Fruit fly (Drosophila melanogaster) whole organism, embryonic: ENCODE data around the gene CG7183.

Source experiments
- Asciz ChIP-seq: fragments of 200-800 bp; sonication (Bioruptor generic); optimal IDR thresholded peaks from 2 replicates; lab custom pipeline; 2017; ENCODE audit warnings: missing biosample characterization, mild to moderate bottlenecking, missing genetic modification characterization, missing genetic modification reagents
- CG10209 ChIP-seq: fragments of 200-800 bp; sonication (Bioruptor generic); optimal IDR thresholded peaks from 3 replicates; lab custom pipeline; 2017; ENCODE audit warnings: missing biosample characterization, mild to moderate bottlenecking, missing genetic modification characterization, missing genetic modification reagents
- CG10267 ChIP-seq: fragments of 200-800 bp; sonication (Bioruptor generic); optimal IDR thresholded peaks from 2 replicates; lab custom pipeline; 2018; ENCODE audit warnings: missing biosample characterization, mild to moderate bottlenecking, missing genetic modification characterization, moderate library complexity
- CG12071 ChIP-seq: fragments of 200-800 bp; sonication (Bioruptor generic); optimal IDR thresholded peaks from 3 replicates; lab custom pipeline; 2018; ENCODE audit warnings: missing biosample characterization, mild to moderate bottlenecking, missing genetic modification characterization
- CG12219 ChIP-seq: fragments of 200-800 bp; sonication (Bioruptor generic); optimal IDR thresholded peaks from 3 replicates; lab custom pipeline; 2018; ENCODE audit warnings: missing biosample characterization, mild to moderate bottlenecking, missing genetic modification characterization
- CG13624 ChIP-seq: fragments of 200-800 bp; sonication (Bioruptor generic); optimal IDR thresholded peaks from 2 replicates; lab custom pipeline; 2016; ENCODE audit warnings: missing biosample characterization, missing genetic modification characterization
- CG13775 ChIP-seq: fragments of 200-800 bp; sonication (Bioruptor generic); optimal IDR thresholded peaks from 3 replicates; lab custom pipeline; 2017; ENCODE audit warnings: missing biosample characterization, mild to moderate bottlenecking, missing genetic modification characterization
- CG14667 ChIP-seq: fragments of 200-800 bp; sonication (Bioruptor generic); IDR thresholded peaks from 2 replicates; pipeline ENCODE4 v1.3.6; 2022; ENCODE audit warnings: missing biosample characterization, missing genetic modification characterization
- CG15601 ChIP-seq: fragments of 200-800 bp; sonication (Bioruptor generic); optimal IDR thresholded peaks from 3 replicates; lab custom pipeline; 2019; ENCODE audit warnings: missing biosample characterization, mild to moderate bottlenecking, missing genetic modification characterization, moderate library complexity
- CG16779 ChIP-seq: fragments of 200-800 bp; sonication (Bioruptor generic); IDR thresholded peaks from 2 replicates; pipeline ENCODE4 v1.3.6; 2022; ENCODE audit warnings: missing biosample characterization, missing genetic modification characterization
- CG30020 ChIP-seq: fragments of 200-800 bp; optimal IDR thresholded peaks from 2 replicates; lab custom pipeline; 2019; ENCODE audit warnings: missing biosample characterization, mild to moderate bottlenecking, missing genetic modification characterization, moderate library complexity
- CG34422 ChIP-seq: fragments of 200-800 bp; sonication (Bioruptor generic); IDR thresholded peaks from 3 replicates; pipeline ENCODE4 v1.3.6; 2022; ENCODE audit warnings: missing biosample characterization, missing genetic modification characterization
- CG43689 ChIP-seq: fragments of 200-800 bp; sonication (Bioruptor generic); IDR thresholded peaks from 2 replicates; pipeline ENCODE4 v1.3.6; 2022; ENCODE audit warnings: missing biosample characterization, missing genetic modification characterization
- CG4730 ChIP-seq: fragments of 200-800 bp; sonication (Bioruptor generic); IDR thresholded peaks from 2 replicates; pipeline ENCODE4 v1.3.6; 2022; ENCODE audit warnings: missing biosample characterization, missing genetic modification characterization
- CG5245 ChIP-seq: fragments of 200-800 bp; sonication (Bioruptor generic); optimal IDR thresholded peaks from 3 replicates; lab custom pipeline; 2016; ENCODE audit warnings: missing biosample characterization, missing genetic modification characterization
- CG7271 ChIP-seq: fragments of 200-800 bp; sonication (Bioruptor generic); optimal IDR thresholded peaks from 2 replicates; lab custom pipeline; 2018; ENCODE audit warnings: missing biosample characterization, mild to moderate bottlenecking, missing genetic modification characterization, moderate library complexity
- CG8388 ChIP-seq: fragments of 200-800 bp; sonication (Bioruptor generic); optimal IDR thresholded peaks from 2 replicates; lab custom pipeline; 2019; ENCODE audit warnings: missing biosample characterization, mild to moderate bottlenecking, missing genetic modification characterization, moderate library complexity
- CG8765 ChIP-seq: fragments of 200-800 bp; sonication (Bioruptor generic); IDR thresholded peaks from 2 replicates; pipeline ENCODE4 v1.3.6; 2022; ENCODE audit warnings: missing biosample characterization, missing genetic modification characterization
- Chrac-16 ChIP-seq: fragments of 200-800 bp; sonication (Bioruptor generic); optimal IDR thresholded peaks from 3 replicates; lab custom pipeline; 2016; ENCODE audit warnings: missing biosample characterization, missing genetic modification characterization
- D ChIP-seq, 2 experiments: fragments of 200-800 bp in 1 of 2; fragments of >200 bp in 1 of 2; sonication (Bioruptor generic) in 1 of 2; optimal IDR thresholded peaks; 2 replicates in 1 of 2; 3 replicates in 1 of 2; lab custom pipeline; 2017; ENCODE audit warnings: mild to moderate bottlenecking in 1 of 2, missing biosample characterization in 1 of 2, missing genetic modification characterization in 1 of 2, missing genetic modification reagents in 1 of 2
- Deaf1 ChIP-seq: fragments of 200-800 bp; optimal IDR thresholded peaks from 3 replicates; lab custom pipeline; 2019; ENCODE audit warnings: missing biosample characterization, mild to moderate bottlenecking, missing genetic modification characterization, moderate library complexity
- Dip2 ChIP-seq: fragments of 200-800 bp; sonication (Bioruptor generic); IDR thresholded peaks from 2 replicates; pipeline ENCODE4 v1.3.6; 2022; ENCODE audit warnings: missing biosample characterization, missing genetic modification characterization
- Gug ChIP-seq: fragments of 200-800 bp; sonication (Bioruptor generic); IDR thresholded peaks from 4 replicates; pipeline ENCODE4 v1.3.6; 2022; ENCODE audit warnings: missing biosample characterization, missing genetic modification characterization
- Hmr ChIP-seq: fragments of 200-800 bp; sonication (Bioruptor generic); optimal IDR thresholded peaks from 3 replicates; lab custom pipeline; 2017; ENCODE audit warnings: mild to moderate bottlenecking, missing biosample characterization, missing genetic modification reagents, missing genetic modification characterization
- Hr78 ChIP-seq, 2 experiments: fragments of 200-800 bp in 1 of 2; fragments of >200 bp in 1 of 2; sonication (Bioruptor generic) in 1 of 2; optimal IDR thresholded peaks; 2 replicates each; lab custom pipeline; 2017 to 2019; ENCODE audit warnings: missing biosample characterization in 2 of 2, missing genetic modification characterization in 2 of 2, mild to moderate bottlenecking in 1 of 2, moderate library complexity in 1 of 2
- Lpt ChIP-seq: fragments of >200 bp; optimal IDR thresholded peaks from 2 replicates; lab custom pipeline; 2018; ENCODE audit warnings: missing biosample characterization, missing genetic modification characterization
- Max ChIP-seq: fragments of 200-800 bp; sonication (Bioruptor generic); optimal IDR thresholded peaks from 2 replicates; lab custom pipeline; 2016; ENCODE audit warnings: missing biosample characterization, mild to moderate bottlenecking, missing genetic modification characterization
- Med ChIP-seq: fragments of 200-800 bp; sonication (Bioruptor generic); peaks from one replicate; lab custom pipeline; 2016; ENCODE audit warnings: missing biosample characterization, missing genetic modification characterization, mild to moderate bottlenecking, inconsistent platforms, moderate library complexity
- Meics ChIP-seq: fragments of 200-800 bp; sonication (Bioruptor generic); optimal IDR thresholded peaks from 2 replicates; lab custom pipeline; 2017; ENCODE audit warnings: missing biosample characterization, mild to moderate bottlenecking, missing genetic modification characterization
- NC2β ChIP-seq: fragments of 200-800 bp; sonication (Bioruptor generic); optimal IDR thresholded peaks from 2 replicates; lab custom pipeline; 2016; ENCODE audit warnings: missing biosample characterization, missing genetic modification characterization
- Oaz ChIP-seq: fragments of 200-800 bp; sonication (Bioruptor generic); IDR thresholded peaks from 2 replicates; pipeline ENCODE4 v1.3.6; 2022; ENCODE audit warnings: missing biosample characterization, missing genetic modification characterization
- Optix ChIP-seq: fragments of 200-800 bp; sonication (Bioruptor generic); IDR thresholded peaks from 3 replicates; pipeline ENCODE4 v1.3.6; 2022; ENCODE audit warnings: missing biosample characterization, missing genetic modification characterization
- Sry-δ ChIP-seq: fragments of 200-800 bp; sonication (Bioruptor generic); optimal IDR thresholded peaks from 2 replicates; lab custom pipeline; 2016; ENCODE audit warnings: missing biosample characterization, missing genetic modification characterization
- Ssrp ChIP-seq: fragments of 200-800 bp; sonication (Bioruptor generic); optimal IDR thresholded peaks from 2 replicates; lab custom pipeline; 2018; ENCODE audit warnings: missing biosample characterization, mild to moderate bottlenecking, missing genetic modification characterization, moderate library complexity
- Trl ChIP-seq, 3 experiments: fragments of >200 bp in 2 of 3; fragments of 200-800 bp in 1 of 3; sonication (Bioruptor generic) in 1 of 3; optimal IDR thresholded peaks; 2 replicates in 1 of 3; 3 replicates in 2 of 3; lab custom pipeline; 2016 to 2017; ENCODE audit warnings: missing biosample characterization in 1 of 3, missing genetic modification characterization in 1 of 3
- ato ChIP-seq: fragments of 200-800 bp; sonication (Bioruptor generic); IDR thresholded peaks from 2 replicates; pipeline ENCODE4 v1.3.6; 2022; ENCODE audit warnings: missing biosample characterization, missing genetic modification characterization; ENCODE audit not compliant: partially characterized antibody
- bowl ChIP-seq: fragments of 200-800 bp; sonication (Bioruptor generic); IDR thresholded peaks from 2 replicates; pipeline ENCODE4 v1.3.6; 2022; ENCODE audit warnings: missing biosample characterization, missing genetic modification characterization
- br ChIP-seq: fragments of >200 bp; optimal IDR thresholded peaks from 2 replicates; lab custom pipeline; 2017
- emc ChIP-seq: fragments of 200-800 bp; sonication (Bioruptor generic); optimal IDR thresholded peaks from 2 replicates; lab custom pipeline; 2016; ENCODE audit warnings: missing biosample characterization, missing genetic modification characterization
- ems ChIP-seq: fragments of 200-800 bp; sonication (Bioruptor generic); optimal IDR thresholded peaks from 3 replicates; lab custom pipeline; 2016; ENCODE audit warnings: missing biosample characterization, missing genetic modification characterization
- gce ChIP-seq: fragments of 200-800 bp; sonication (Bioruptor generic); IDR thresholded peaks from 3 replicates; pipeline ENCODE4 v1.3.6; 2022; ENCODE audit warnings: missing biosample characterization, missing genetic modification characterization
- gcm ChIP-seq: fragments of 200-800 bp; sonication (Bioruptor generic); optimal IDR thresholded peaks from 2 replicates; lab custom pipeline; 2019; ENCODE audit warnings: missing biosample characterization, mild to moderate bottlenecking, missing genetic modification characterization, moderate library complexity
- gt ChIP-seq: fragments of 200-800 bp; sonication (Bioruptor generic); IDR thresholded peaks from 2 replicates; pipeline ENCODE4 v1.3.6; 2022; ENCODE audit warnings: missing biosample characterization, missing genetic modification characterization
- klu ChIP-seq: fragments of 200-800 bp; sonication (Bioruptor generic); IDR thresholded peaks from 2 replicates; pipeline ENCODE4 v1.3.6; 2022; ENCODE audit warnings: missing biosample characterization, missing genetic modification characterization
- maf-S ChIP-seq: fragments of 200-800 bp; sonication (Bioruptor generic); optimal IDR thresholded peaks from 2 replicates; lab custom pipeline; 2016; ENCODE audit warnings: missing biosample characterization, missing genetic modification characterization
- oc ChIP-seq: fragments of 200-800 bp; sonication (Bioruptor generic); optimal IDR thresholded peaks from 2 replicates; lab custom pipeline; 2018; ENCODE audit warnings: missing biosample characterization, mild to moderate bottlenecking, missing genetic modification characterization, moderate library complexity
- onecut ChIP-seq: fragments of 200-800 bp; sonication (Bioruptor generic); IDR thresholded peaks from 2 replicates; pipeline ENCODE4 v1.3.6; 2022; ENCODE audit warnings: missing biosample characterization, missing genetic modification characterization
- sens-2 ChIP-seq: fragments of 200-800 bp; sonication (Bioruptor generic); IDR thresholded peaks from 2 replicates; pipeline ENCODE4 v1.3.6; 2022; ENCODE audit warnings: missing biosample characterization, missing genetic modification characterization
- slbo ChIP-seq: fragments of 200-800 bp; sonication (Bioruptor generic); IDR thresholded peaks from 2 replicates; pipeline ENCODE4 v1.3.6; 2022; ENCODE audit warnings: missing biosample characterization, missing genetic modification characterization
- sna ChIP-seq: fragments of 200-800 bp; sonication (Bioruptor generic); IDR thresholded peaks from 2 replicates; pipeline ENCODE4 v1.3.6; 2022; ENCODE audit warnings: missing biosample characterization, missing genetic modification characterization; ENCODE audit not compliant: partially characterized antibody
- vnd ChIP-seq: fragments of 200-800 bp; sonication (Bioruptor generic); IDR thresholded peaks from 3 replicates; pipeline ENCODE4 v1.3.6; 2022; ENCODE audit warnings: missing biosample characterization, missing genetic modification characterization; ENCODE audit not compliant: partially characterized antibody
- zfh2 ChIP-seq: fragments of 200-800 bp; sonication (Bioruptor generic); optimal IDR thresholded peaks from 2 replicates; lab custom pipeline; 2016; ENCODE audit warnings: missing biosample characterization, missing genetic modification characterization

Gene CG7183

dm6 chr3R:18255281-18255680, 34.8 kb upstream of the CG7183 start, which contains the start of the genes Ada2a, Polr2D, Tgs1 and moi (continued):
- TF ChIP-seq ems (GFP tag; lab: Kevin White, UChicago) (no peak), br (lab: Kevin White, UChicago) (no peak), Lpt (GFP tag; lab: Kevin White, UChicago) (no peak), D (optimal IDR thresholded peaks at IDR 0.05; lab: Kevin White, UChicago) (no peak), D (GFP tag; optimal IDR thresholded peaks at IDR 0.05; lab: Kevin White, UChicago) (no peak), CG16779 (GFP tag; lab: Robert Waterston, UW) (no peak), CG4730 (GFP tag; lab: Robert Waterston, UW) (no peak), CG10209 (GFP tag; lab: Kevin White, UChicago) (no peak), Max (GFP tag; lab: Kevin White, UChicago) (no peak), CG43689 (no peak), vnd (peak; percentile 61), CG30020 (tag; lab: Kevin White, UChicago) (no peak), Sry-δ (GFP tag; lab: Kevin White, UChicago) (peak; percentile 92), gt (GFP tag; lab: Robert Waterston, UW) (no peak), Gug (GFP tag; lab: Robert Waterston, UW) (no peak), NC2β (no peak), CG14667 (GFP tag; lab: Robert Waterston, UW) (no peak), CG5245 (GFP tag; lab: Kevin White, UChicago) (no peak), onecut (no peak), CG10267 (tag; lab: Kevin White, UChicago) (no peak), CG13775 (GFP tag; lab: Kevin White, UChicago) (no peak), Meics (no peak), Hr78 (GFP tag; optimal IDR thresholded peaks at IDR 0.05; lab: Kevin White, UChicago) (no peak), sna (GFP tag; lab: Robert Waterston, UW) (peak; percentile 64), Trl (optimal IDR thresholded peaks at IDR 0.05; lab: Kevin White, UChicago) (no peak), Trl (GFP tag; optimal IDR thresholded peaks at IDR 0.05; lab: Kevin White, UChicago) (no peak), Dip2 (GFP tag; lab: Robert Waterston, UW) (no peak), CG8388 (GFP tag; lab: Kevin White, UChicago) (no peak), maf-S (GFP tag; lab: Kevin White, UChicago) (no peak), bowl (GFP tag; lab: Robert Waterston, UW) (no peak), CG12219 (GFP tag; lab: Kevin White, UChicago) (no peak), gcm (GFP tag; lab: Kevin White, UChicago) (no peak), Chrac-16 (GFP tag; lab: Kevin White, UChicago) (no peak), Optix (no peak), zfh2 (no peak), Asciz (GFP tag; lab: Kevin White, UChicago) (no peak), slbo (no peak), CG8765 (GFP tag; lab: Robert Waterston, UW) (no peak), CG13624 (peak; percentile 33), Deaf1 (tag; lab: Kevin White, UChicago) (no peak), Med (GFP tag; lab: Kevin White, UChicago) (peak; percentile 82), CG15601 (no peak), klu (GFP tag; lab: Robert Waterston, UW) (no peak), sens-2 (GFP tag; lab: Robert Waterston, UW) (no peak), gce (GFP tag; lab: Robert Waterston, UW) (no peak), oc (tag; lab: Kevin White, UChicago) (no peak), ato (GFP tag; lab: Robert Waterston, UW) (peak; percentile 57), CG12071 (no peak), Ssrp (tag; lab: Kevin White, UChicago) (no peak), CG34422 (GFP tag; lab: Robert Waterston, UW) (peak; percentile 73; the same call in 1 of the 3 replicates), Oaz (GFP tag; lab: Robert Waterston, UW) (no peak), CG7271 (tag; lab: Kevin White, UChicago) (no peak), Hmr (GFP tag; lab: Kevin White, UChicago) (no peak), emc (no peak)
